Fruit fly (Drosophila melanogaster) whole organism, embryonic: Measurements from ENCODE around the gene Irbp.

ENCODE experiments used
- BEAF-32 ChIP-seq: fragments of 200-800 bp; sonication (Bioruptor generic); optimal IDR thresholded peaks from 3 replicates; lab custom pipeline; 2017; ENCODE audit warnings: missing biosample characterization, missing genetic modification characterization, mild to moderate bottlenecking, moderate library complexity, missing genetic modification reagents
- BtbVII ChIP-seq: fragments of 200-800 bp; sonication (Bioruptor generic); optimal IDR thresholded peaks from 3 replicates; lab custom pipeline; 2017; ENCODE audit warnings: missing biosample characterization, mild to moderate bottlenecking, missing genetic modification characterization
- C15 ChIP-seq: fragments of 200-800 bp; sonication (Bioruptor generic); IDR thresholded peaks from 3 replicates; pipeline ENCODE4 v1.3.6; 2022; ENCODE audit warnings: missing biosample characterization, missing genetic modification characterization
- CG1024 ChIP-seq: fragments of 200-800 bp; sonication (Bioruptor generic); IDR thresholded peaks from 2 replicates; pipeline ENCODE4 v1.3.6; 2022; ENCODE audit warnings: missing biosample characterization, missing genetic modification characterization
- CG12942 ChIP-seq: fragments of 200-800 bp; sonication (Bioruptor generic); optimal IDR thresholded peaks from 3 replicates; lab custom pipeline; 2016; ENCODE audit warnings: missing biosample characterization, missing genetic modification characterization
- CG16779 ChIP-seq: fragments of 200-800 bp; sonication (Bioruptor generic); IDR thresholded peaks from 2 replicates; pipeline ENCODE4 v1.3.6; 2022; ENCODE audit warnings: missing biosample characterization, missing genetic modification characterization
- CG16863 ChIP-seq: fragments of 200-800 bp; sonication (Bioruptor generic); optimal IDR thresholded peaks from 3 replicates; lab custom pipeline; 2016; ENCODE audit warnings: missing biosample characterization, missing genetic modification characterization
- CG17359 ChIP-seq: fragments of 200-800 bp; sonication (Bioruptor generic); optimal IDR thresholded peaks from 3 replicates; lab custom pipeline; 2018; ENCODE audit warnings: missing biosample characterization, mild to moderate bottlenecking, missing genetic modification characterization, moderate library complexity
- CG18262 ChIP-seq: fragments of 200-800 bp; optimal IDR thresholded peaks from 3 replicates; lab custom pipeline; 2019; ENCODE audit warnings: missing biosample characterization, mild to moderate bottlenecking, missing genetic modification characterization, moderate library complexity
- CG2116 ChIP-seq: fragments of 200-800 bp; sonication (Bioruptor generic); optimal IDR thresholded peaks from 3 replicates; lab custom pipeline; 2018; ENCODE audit warnings: missing biosample characterization, mild to moderate bottlenecking, missing genetic modification characterization
- CG2678 ChIP-seq: fragments of 200-800 bp; sonication (Bioruptor generic); optimal IDR thresholded peaks from 3 replicates; lab custom pipeline; 2019; ENCODE audit warnings: missing biosample characterization, mild to moderate bottlenecking, missing genetic modification characterization, moderate library complexity
- CG34422 ChIP-seq: fragments of 200-800 bp; sonication (Bioruptor generic); IDR thresholded peaks from 3 replicates; pipeline ENCODE4 v1.3.6; 2022; ENCODE audit warnings: missing biosample characterization, missing genetic modification characterization
- CG4424 ChIP-seq: fragments of 200-800 bp; sonication (Bioruptor generic); optimal IDR thresholded peaks from 3 replicates; lab custom pipeline; 2016; ENCODE audit warnings: missing biosample characterization, missing genetic modification characterization
- CG5180 ChIP-seq: fragments of 200-800 bp; sonication (Bioruptor generic); optimal IDR thresholded peaks from 3 replicates; lab custom pipeline; 2017; ENCODE audit warnings: missing biosample characterization, missing genetic modification characterization, mild to moderate bottlenecking, moderate library complexity, missing genetic modification reagents
- CG7928 ChIP-seq: fragments of 200-800 bp; sonication (Bioruptor generic); optimal IDR thresholded peaks from 2 replicates; lab custom pipeline; 2017; ENCODE audit warnings: missing biosample characterization, mild to moderate bottlenecking, missing genetic modification characterization
- CG7987 ChIP-seq: fragments of 200-800 bp; sonication (Bioruptor generic); optimal IDR thresholded peaks from 2 replicates; lab custom pipeline; 2018; ENCODE audit warnings: missing biosample characterization, mild to moderate bottlenecking, missing genetic modification characterization, moderate library complexity
- CG8944 ChIP-seq: fragments of 200-800 bp; sonication (Bioruptor generic); optimal IDR thresholded peaks from 3 replicates; lab custom pipeline; 2016; ENCODE audit warnings: missing biosample characterization, missing genetic modification characterization
- CG9609 ChIP-seq: fragments of 200-800 bp; sonication (Bioruptor generic); optimal IDR thresholded peaks from 3 replicates; lab custom pipeline; 2016; ENCODE audit warnings: missing biosample characterization, missing genetic modification characterization
- CG9876 ChIP-seq: fragments of 200-800 bp; sonication (Bioruptor generic); optimal IDR thresholded peaks from 2 replicates; lab custom pipeline; 2016; ENCODE audit warnings: missing biosample characterization, missing genetic modification characterization
- CG9932 ChIP-seq: fragments of 200-800 bp; sonication (Bioruptor generic); IDR thresholded peaks from 2 replicates; pipeline ENCODE4 v1.3.6; 2022; ENCODE audit warnings: missing biosample characterization, missing genetic modification characterization
- Dip2 ChIP-seq: fragments of 200-800 bp; sonication (Bioruptor generic); IDR thresholded peaks from 2 replicates; pipeline ENCODE4 v1.3.6; 2022; ENCODE audit warnings: missing biosample characterization, missing genetic modification characterization
- Gug ChIP-seq: fragments of 200-800 bp; sonication (Bioruptor generic); IDR thresholded peaks from 4 replicates; pipeline ENCODE4 v1.3.6; 2022; ENCODE audit warnings: missing biosample characterization, missing genetic modification characterization
- Hr3 ChIP-seq: fragments of 200-800 bp; sonication (Bioruptor generic); optimal IDR thresholded peaks from 3 replicates; lab custom pipeline; 2016; ENCODE audit warnings: missing biosample characterization, missing genetic modification characterization
- Nf-YC ChIP-seq: fragments of 200-800 bp; optimal IDR thresholded peaks from 3 replicates; lab custom pipeline; 2019; ENCODE audit warnings: missing biosample characterization, mild to moderate bottlenecking, missing genetic modification characterization, moderate library complexity
- Oli ChIP-seq: fragments of 200-800 bp; sonication (Bioruptor generic); optimal IDR thresholded peaks from 2 replicates; lab custom pipeline; 2018; ENCODE audit warnings: missing biosample characterization, mild to moderate bottlenecking, missing genetic modification characterization, moderate library complexity
- Opbp ChIP-seq: fragments of 200-800 bp; sonication (Bioruptor generic); IDR thresholded peaks from 3 replicates; pipeline ENCODE4 v1.3.6; 2022; ENCODE audit warnings: missing biosample characterization, missing genetic modification characterization; ENCODE audit not compliant: partially characterized antibody
- Trl ChIP-seq, 3 experiments: fragments of >200 bp in 2 of 3; fragments of 200-800 bp in 1 of 3; sonication (Bioruptor generic) in 1 of 3; optimal IDR thresholded peaks; 2 replicates in 1 of 3; 3 replicates in 2 of 3; lab custom pipeline; 2016 to 2017; ENCODE audit warnings: missing biosample characterization in 1 of 3, missing genetic modification characterization in 1 of 3
- Usf ChIP-seq: fragments of 200-800 bp; sonication (Bioruptor generic); optimal IDR thresholded peaks from 2 replicates; lab custom pipeline; 2017; ENCODE audit warnings: missing genotype, missing biosample characterization, missing genetic modification characterization
- Xrp1 ChIP-seq: fragments of 200-800 bp; sonication (Bioruptor generic); IDR thresholded peaks from 2 replicates; pipeline ENCODE4 v1.3.6; 2022; ENCODE audit warnings: missing biosample characterization, missing genetic modification characterization
- al ChIP-seq: fragments of 200-800 bp; sonication (Bioruptor generic); IDR thresholded peaks from 2 replicates; pipeline ENCODE4 v1.3.6; 2022; ENCODE audit warnings: missing biosample characterization, missing genetic modification characterization
- amos ChIP-seq: fragments of 200-800 bp; sonication (Bioruptor generic); IDR thresholded peaks from 2 replicates; pipeline ENCODE4 v1.3.6; 2022; ENCODE audit warnings: missing biosample characterization, missing genetic modification characterization; ENCODE audit not compliant: partially characterized antibody
- ase ChIP-seq: fragments of 200-800 bp; sonication (Bioruptor generic); IDR thresholded peaks from 3 replicates; pipeline ENCODE4 v1.3.6; 2022; ENCODE audit warnings: missing biosample characterization, missing genetic modification characterization
- cg ChIP-seq: fragments of 200-800 bp; sonication (Bioruptor generic); optimal IDR thresholded peaks from 3 replicates; lab custom pipeline; 2019; ENCODE audit warnings: missing biosample characterization, mild to moderate bottlenecking, missing genetic modification characterization, moderate library complexity
- corto ChIP-seq: fragments of 200-800 bp; sonication (Bioruptor generic); optimal IDR thresholded peaks from 2 replicates; lab custom pipeline; 2016; ENCODE audit warnings: missing biosample characterization, mild to moderate bottlenecking, missing genetic modification characterization, moderate library complexity
- gce ChIP-seq: fragments of 200-800 bp; sonication (Bioruptor generic); IDR thresholded peaks from 3 replicates; pipeline ENCODE4 v1.3.6; 2022; ENCODE audit warnings: missing biosample characterization, missing genetic modification characterization
- grau ChIP-seq: fragments of 200-800 bp; optimal IDR thresholded peaks from 3 replicates; lab custom pipeline; 2019; ENCODE audit warnings: missing biosample characterization, mild to moderate bottlenecking, missing genetic modification characterization, moderate library complexity
- gro ChIP-seq: fragments of 200-800 bp; sonication (Bioruptor generic); optimal IDR thresholded peaks from 2 replicates; lab custom pipeline; 2016; ENCODE audit warnings: missing biosample characterization, missing genetic modification characterization
- hb ChIP-seq: fragments of 200-800 bp; sonication (Bioruptor generic); IDR thresholded peaks from 3 replicates; pipeline ENCODE4 v1.3.6; 2022; ENCODE audit warnings: missing biosample characterization, missing genetic modification characterization; ENCODE audit not compliant: partially characterized antibody
- hkb ChIP-seq, 2 experiments: fragments of 200-800 bp in 1 of 2; fragments of >200 bp in 1 of 2; sonication (Bioruptor generic) in 1 of 2; IDR thresholded peaks in 1 of 2; optimal IDR thresholded peaks in 1 of 2; 2 replicates each; pipeline versions ENCODE4 v1.3.6 to Lab custom; 2017 to 2022; ENCODE audit warnings: missing biosample characterization in 1 of 2, missing genetic modification characterization in 1 of 2
- kni ChIP-seq: fragments of 200-800 bp; sonication (Bioruptor generic); optimal IDR thresholded peaks from 3 replicates; lab custom pipeline; 2017; ENCODE audit warnings: mild to moderate bottlenecking, missing biosample characterization, missing genetic modification reagents, missing genetic modification characterization
- nmo ChIP-seq: fragments of 200-800 bp; sonication (Bioruptor generic); optimal IDR thresholded peaks from 2 replicates; lab custom pipeline; 2018; ENCODE audit warnings: missing biosample characterization, mild to moderate bottlenecking, missing genetic modification characterization, moderate library complexity
- pan ChIP-seq, 4 experiments: fragments of >200 bp in 3 of 4; fragments of 200-800 bp in 1 of 4; sonication (Bioruptor generic) in 1 of 4; optimal IDR thresholded peaks in 3 of 4; IDR thresholded peaks in 1 of 4; 2 replicates each; pipeline versions ENCODE4 v1.3.6 to Lab custom; 2017 to 2022; ENCODE audit warnings: missing biosample characterization in 2 of 4, missing genetic modification characterization in 2 of 4, mixed read lengths in 1 of 4
- pb ChIP-seq: fragments of 200-800 bp; sonication (Bioruptor generic); optimal IDR thresholded peaks from 3 replicates; lab custom pipeline; 2016; ENCODE audit warnings: missing biosample characterization, missing genetic modification characterization
- row ChIP-seq: fragments of 200-800 bp; sonication (Bioruptor generic); IDR thresholded peaks from 3 replicates; pipeline ENCODE4 v1.3.6; 2022; ENCODE audit warnings: missing biosample characterization, missing genetic modification characterization
- scrt ChIP-seq: fragments of 200-800 bp; sonication (Bioruptor generic); optimal IDR thresholded peaks from 2 replicates; lab custom pipeline; 2018; ENCODE audit warnings: missing biosample characterization, mild to moderate bottlenecking, missing genetic modification characterization, moderate library complexity
- tgo ChIP-seq: fragments of 200-800 bp; sonication (Bioruptor generic); IDR thresholded peaks from 3 replicates; pipeline ENCODE4 v1.3.6; 2022; ENCODE audit warnings: missing biosample characterization, missing genetic modification characterization
- zen2 ChIP-seq: fragments of 200-800 bp; sonication (Bioruptor generic); IDR thresholded peaks from 3 replicates; pipeline ENCODE4 v1.3.6; 2022; ENCODE audit warnings: missing biosample characterization, missing genetic modification characterization; ENCODE audit not compliant: partially characterized antibody

The Irbp gene

DNA sequence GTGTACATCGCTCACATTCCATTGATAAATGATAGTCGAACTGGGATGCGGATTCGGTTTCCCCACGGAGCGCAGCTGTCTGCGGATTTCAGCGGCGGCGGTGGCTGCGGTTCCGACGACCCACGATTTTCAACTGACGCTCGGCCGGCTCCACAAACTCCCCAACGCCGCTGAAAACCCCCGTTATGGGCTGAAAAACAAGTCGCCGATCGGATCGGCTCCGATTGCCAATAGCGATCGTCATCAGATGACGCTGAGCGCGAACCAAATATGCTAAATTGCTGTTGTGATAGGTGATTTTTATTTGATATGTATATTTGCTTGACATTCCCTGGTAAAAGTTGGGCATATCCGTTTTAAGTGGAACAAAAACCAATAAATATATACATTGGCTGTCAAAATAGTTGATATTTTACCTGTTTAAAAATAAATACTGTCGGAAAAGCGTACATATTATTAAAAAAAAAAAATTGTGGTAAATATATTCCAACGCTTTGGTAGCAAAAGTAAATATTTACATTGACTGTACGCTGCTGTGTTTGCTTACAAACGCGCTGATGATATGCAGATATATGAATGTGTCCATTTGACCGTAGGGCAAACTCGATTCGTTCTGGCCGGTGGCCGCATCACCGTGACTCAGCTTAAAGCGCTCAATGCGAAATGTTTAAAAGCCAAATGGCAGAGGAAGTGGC, 44.5 kb downstream of the Irbp start (continued):
- peak; percentile 47 for TF ChIP-seq CG17359 (tag; lab: Kevin White, UChicago)
- peak; percentile 22 for TF ChIP-seq BtbVII (GFP tag; lab: Kevin White, UChicago)
- no peak for TF ChIP-seq CG9876
- TF ChIP-seq CG16863 (GFP tag; lab: Kevin White, UChicago) = peak; percentile 3
- peak; percentile 61 for TF ChIP-seq Oli (tag; lab: Kevin White, UChicago)
- peak; percentile 26 for TF ChIP-seq CG12942 (GFP tag; lab: Kevin White, UChicago)
- TF ChIP-seq pb = peak; percentile 5
- TF ChIP-seq Opbp = no peak
- no peak for TF ChIP-seq hb
- TF ChIP-seq Trl (optimal IDR thresholded peaks at IDR 0.05; lab: Kevin White, UChicago) = no peak
- TF ChIP-seq Trl (GFP tag; optimal IDR thresholded peaks at IDR 0.05; lab: Kevin White, UChicago) = no peak
- no peak for TF ChIP-seq CG5180
- TF ChIP-seq gce = no peak
- TF ChIP-seq Nf-YC (tag; lab: Kevin White, UChicago) = peak; percentile 8
- TF ChIP-seq CG34422 = no peak; the same call in 2 of the 3 replicates
- 0 out of 2 replicates have a peak, but pooled peaks have one; percentile 13 for TF ChIP-seq Dip2
- peak; percentile 35 for TF ChIP-seq nmo
- 0 out of 2 replicates have a peak, but pooled peaks have one; percentile 27 for TF ChIP-seq Xrp1
- TF ChIP-seq pan (optimal IDR thresholded peaks at IDR 0.05; lab: Kevin White, UChicago) = no peak
- TF ChIP-seq pan (GFP tag; optimal IDR thresholded peaks at IDR 0.05 in 1 of 2, IDR thresholded peaks at IDR 0.05 in 1 of 2) = peak in 1 of 2 experiments; percentile 61
- peak; percentile 28 for TF ChIP-seq scrt (GFP tag; lab: Kevin White, UChicago)
- TF ChIP-seq amos (GFP tag; lab: Robert Waterston, UW) = no peak
- TF ChIP-seq CG18262 = peak; percentile 6
- TF ChIP-seq BEAF-32 (GFP tag; lab: Kevin White, UChicago) = no peak
- TF ChIP-seq Hr3 = peak; percentile 65
- TF ChIP-seq al (GFP tag; lab: Robert Waterston, UW) = peak; percentile 84
- no peak for TF ChIP-seq CG16779
- TF ChIP-seq row (GFP tag; lab: Robert Waterston, UW) = peak; percentile 72
- peak; percentile 74 for TF ChIP-seq Usf
- TF ChIP-seq CG1024 (GFP tag; lab: Robert Waterston, UW) = no peak
- TF ChIP-seq CG7987 (GFP tag; lab: Kevin White, UChicago) = no peak
- 0 out of 3 replicates have a peak, but pooled peaks have one; percentile 46 for TF ChIP-seq ase
- TF ChIP-seq CG7928 = peak; percentile 5
- no peak for TF ChIP-seq CG2116 (GFP tag; lab: Kevin White, UChicago)
- TF ChIP-seq corto = peak; percentile 13
- peak; percentile 74 for TF ChIP-seq CG2678 (tag; lab: Kevin White, UChicago)
- no peak for TF ChIP-seq zen2 (GFP tag; lab: Robert Waterston, UW)
- no peak for TF ChIP-seq hkb (optimal IDR thresholded peaks at IDR 0.05; lab: Kevin White, UChicago)
- TF ChIP-seq hkb (GFP tag; IDR thresholded peaks at IDR 0.05; lab: Robert Waterston, UW) = peak; percentile 40; the same call in 1 of the 2 replicates
- TF ChIP-seq CG9932 = peak; percentile 85
- peak; percentile 26 for TF ChIP-seq CG9609 (GFP tag; lab: Kevin White, UChicago)
- 0 out of 3 replicates have a peak, but pooled peaks have one; percentile 31 for TF ChIP-seq C15 (GFP tag; lab: Robert Waterston, UW)
- TF ChIP-seq Gug (GFP tag; lab: Robert Waterston, UW) = peak; percentile 53; the same call in 2 of the 4 replicates
- TF ChIP-seq kni (GFP tag; lab: Kevin White, UChicago) = no peak
- TF ChIP-seq cg = no peak
- TF ChIP-seq CG8944 (GFP tag; lab: Kevin White, UChicago) = peak; percentile 2
- peak; percentile 67 for TF ChIP-seq grau (tag; lab: Kevin White, UChicago)
- peak; percentile 76 for TF ChIP-seq gro (GFP tag; lab: Kevin White, UChicago)
- peak; percentile 59; the same call in 2 of the 3 replicates for TF ChIP-seq tgo (GFP tag; lab: Robert Waterston, UW)
- TF ChIP-seq CG4424 (GFP tag; lab: Kevin White, UChicago) = peak; percentile 11
